Worm (Caenorhabditis elegans) whole organism, dauer: Measurements from ENCODE around the gene clec-190.

Experiments used
- unc-62 ChIP-seq: sonication (generic microtip); optimal IDR thresholded peaks from 2 replicates; lab custom pipeline; 2017; ENCODE audit warnings: missing biosample characterization, missing genetic modification reagents, missing genetic modification characterization

Gene clec-190

DNA sequence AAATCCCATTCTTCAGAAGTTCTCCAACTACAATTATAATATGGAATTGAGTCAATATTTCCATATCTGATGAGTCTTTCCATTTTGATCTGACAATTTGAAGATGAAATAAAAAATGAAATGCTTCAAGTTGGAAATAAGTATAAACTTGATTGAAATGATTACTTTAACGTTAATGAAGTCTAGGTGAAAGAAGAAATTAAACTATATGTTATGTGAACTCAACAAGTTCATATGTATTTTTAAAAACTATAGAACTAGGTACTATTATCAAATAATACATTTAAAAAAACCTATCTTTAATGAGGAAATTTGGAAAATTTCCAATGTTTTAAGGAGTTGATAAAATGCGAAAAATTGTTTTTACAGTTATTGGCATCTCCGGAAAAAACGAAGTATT, 27.6 kb downstream of the clec-190 start, which contains the start of gene srt-49:
Gene srt-49 (minus strand): TSS at position 101 of the 400 bp plus-strand sequence.
- TF ChIP-seq unc-62 (GFP tag; lab: Kevin White, UChicago): no peak
